Worm (Caenorhabditis elegans) whole organism, late embryonic: ENCODE measurements around the gene Y54G11A.3.

Experiments used
- C38D4.7 ChIP-seq: fragments of 200-800 bp; sonication (Bioruptor generic); optimal IDR thresholded peaks from 2 replicates; lab custom pipeline; 2018; ENCODE audit warnings: mild to moderate bottlenecking, missing genetic modification characterization, moderate library complexity, missing compliant biosample characterization
- F13H6.1 ChIP-seq: sonication (generic microtip); optimal IDR thresholded peaks from 2 replicates; lab custom pipeline; 2016; ENCODE audit warnings: missing genetic modification characterization, missing compliant biosample characterization
- K02D7.2 ChIP-seq: sonication (generic microtip); optimal IDR thresholded peaks from 2 replicates; lab custom pipeline; 2017; ENCODE audit warnings: mild to moderate bottlenecking, missing genetic modification characterization, missing compliant biosample characterization
- ceh-14 ChIP-seq: sonication (generic microtip); optimal IDR thresholded peaks from 2 replicates; lab custom pipeline; 2016; ENCODE audit warnings: missing genotype, missing genetic modification characterization, missing compliant biosample characterization
- ceh-18 ChIP-seq: sonication (generic microtip); optimal IDR thresholded peaks from 2 replicates; lab custom pipeline; 2016; ENCODE audit warnings: missing genetic modification characterization, missing compliant biosample characterization
- ceh-19 ChIP-seq: fragments of 200-800 bp; sonication (Bioruptor generic); optimal IDR thresholded peaks from 2 replicates; lab custom pipeline; 2018; ENCODE audit warnings: mild to moderate bottlenecking, missing genetic modification characterization, missing compliant biosample characterization
- ceh-2 ChIP-seq: sonication (generic microtip); optimal IDR thresholded peaks from 2 replicates; lab custom pipeline; 2016; ENCODE audit warnings: missing genotype, missing genetic modification characterization, missing compliant biosample characterization
- ceh-30 ChIP-seq: fragments of 150-350 bp; optimal IDR thresholded peaks from 2 replicates; lab custom pipeline; 2014; ENCODE audit warnings: missing biosample characterization, missing genetic modification characterization
- ceh-31 ChIP-seq: sonication (generic microtip); optimal IDR thresholded peaks from 2 replicates; lab custom pipeline; 2016; ENCODE audit warnings: missing genetic modification characterization, missing compliant biosample characterization
- ceh-34 ChIP-seq: sonication (generic microtip); optimal IDR thresholded peaks from 2 replicates; lab custom pipeline; 2016; ENCODE audit warnings: mild to moderate bottlenecking, missing genetic modification characterization, missing compliant biosample characterization
- ceh-45 ChIP-seq: fragments of 200-800 bp; sonication (Bioruptor generic); IDR thresholded peaks from 2 replicates; pipeline ENCODE4 v1.3.6; 2022; ENCODE audit warnings: missing genetic modification reagents, missing genetic modification characterization, missing compliant biosample characterization
- ceh-48 ChIP-seq: sonication (generic microtip); optimal IDR thresholded peaks from 2 replicates; lab custom pipeline; 2016; ENCODE audit warnings: missing genetic modification characterization, inconsistent platforms, missing compliant biosample characterization
- che-1 ChIP-seq: sonication (generic microtip); optimal IDR thresholded peaks from 2 replicates; lab custom pipeline; 2016; ENCODE audit warnings: mild to moderate bottlenecking, missing genetic modification characterization, missing compliant biosample characterization
- elt-2 ChIP-seq: sonication (generic microtip); optimal IDR thresholded peaks from 2 replicates; lab custom pipeline; 2016; ENCODE audit warnings: missing genetic modification reagents, missing genetic modification characterization, missing compliant biosample characterization
- elt-4 ChIP-seq: sonication (generic microtip); optimal IDR thresholded peaks from 2 replicates; lab custom pipeline; 2016; ENCODE audit warnings: missing genetic modification characterization, missing compliant biosample characterization
- ets-4 ChIP-seq: sonication (generic microtip); optimal IDR thresholded peaks from 2 replicates; lab custom pipeline; 2016; ENCODE audit warnings: missing genetic modification characterization, missing compliant biosample characterization
- eyg-1 ChIP-seq: sonication (generic microtip); optimal IDR thresholded peaks from 2 replicates; lab custom pipeline; 2016; ENCODE audit warnings: missing genotype, missing genetic modification characterization, missing compliant biosample characterization
- fax-1 ChIP-seq: sonication (generic microtip); optimal IDR thresholded peaks from 2 replicates; lab custom pipeline; 2016; ENCODE audit warnings: missing genotype, missing genetic modification characterization, missing compliant biosample characterization
- fkh-10 ChIP-seq: fragments of 150-350 bp; optimal IDR thresholded peaks from 2 replicates; lab custom pipeline; 2014; ENCODE audit warnings: missing biosample characterization, missing genetic modification reagents, missing genetic modification characterization
- fkh-6 ChIP-seq: sonication (generic microtip); optimal IDR thresholded peaks from 2 replicates; lab custom pipeline; 2016; ENCODE audit warnings: missing genetic modification characterization, missing compliant biosample characterization
- hlh-15 ChIP-seq: sonication (generic microtip); optimal IDR thresholded peaks from 2 replicates; lab custom pipeline; 2016; ENCODE audit warnings: missing genetic modification characterization, missing compliant biosample characterization
- hlh-30 ChIP-seq: sonication (generic microtip); optimal IDR thresholded peaks from 2 replicates; lab custom pipeline; 2017; ENCODE audit warnings: antibody characterized with exemption, missing genetic modification characterization, missing compliant biosample characterization; ENCODE audit not compliant: insufficient read depth
- hlh-6 ChIP-seq: sonication (generic microtip); optimal IDR thresholded peaks from 2 replicates; lab custom pipeline; 2016; ENCODE audit warnings: missing genotype, missing genetic modification characterization, missing compliant biosample characterization
- lin-11 ChIP-seq: fragments of 200-800 bp; sonication (Bioruptor generic); optimal IDR thresholded peaks from 2 replicates; lab custom pipeline; 2018; ENCODE audit warnings: mild to moderate bottlenecking, missing genetic modification characterization, missing compliant biosample characterization
- madf-2 ChIP-seq: sonication (generic microtip); optimal IDR thresholded peaks from 2 replicates; lab custom pipeline; 2017; ENCODE audit warnings: missing genetic modification characterization, missing compliant biosample characterization
- nfya-1 ChIP-seq: sonication (generic microtip); optimal IDR thresholded peaks from 2 replicates; lab custom pipeline; 2017; ENCODE audit warnings: missing genetic modification characterization, mild to moderate bottlenecking, missing compliant biosample characterization, antibody characterized with exemption, moderate library complexity
- nhr-11 ChIP-seq: fragments of 150-350 bp; optimal IDR thresholded peaks from 2 replicates; lab custom pipeline; 2014; ENCODE audit warnings: missing biosample characterization, missing genetic modification characterization
- nhr-232 ChIP-seq: sonication (generic microtip); optimal IDR thresholded peaks from 2 replicates; lab custom pipeline; 2016; ENCODE audit warnings: missing genetic modification characterization, missing compliant biosample characterization
- npax-4 ChIP-seq: sonication (generic microtip); optimal IDR thresholded peaks from 2 replicates; lab custom pipeline; 2016; ENCODE audit warnings: missing genetic modification characterization, missing compliant biosample characterization
- odd-2 ChIP-seq: sonication (generic microtip); optimal IDR thresholded peaks from 2 replicates; lab custom pipeline; 2017; ENCODE audit warnings: antibody characterized with exemption, mild to moderate bottlenecking, missing genetic modification characterization, missing compliant biosample characterization
- pat-9 ChIP-seq: fragments of 200-800 bp; sonication (Bioruptor generic); optimal IDR thresholded peaks from 2 replicates; lab custom pipeline; 2018; ENCODE audit warnings: mild to moderate bottlenecking, missing genetic modification characterization, moderate library complexity, missing compliant biosample characterization
- pax-1 ChIP-seq: fragments of 150-350 bp; optimal IDR thresholded peaks from 2 replicates; lab custom pipeline; 2014; ENCODE audit warnings: missing biosample characterization, missing genetic modification characterization
- pha-2 ChIP-seq: sonication (generic microtip); optimal IDR thresholded peaks from 2 replicates; lab custom pipeline; 2017; ENCODE audit warnings: mild to moderate bottlenecking, missing genetic modification characterization, missing compliant biosample characterization
- pqm-1 ChIP-seq: sonication (generic microtip); optimal IDR thresholded peaks from 2 replicates; lab custom pipeline; 2016; ENCODE audit warnings: missing genetic modification characterization, missing compliant biosample characterization
- ref-2 ChIP-seq: sonication (generic microtip); optimal IDR thresholded peaks from 2 replicates; lab custom pipeline; 2016; ENCODE audit warnings: missing genetic modification characterization, missing compliant biosample characterization
- rnt-1 ChIP-seq: sonication (generic microtip); optimal IDR thresholded peaks from 2 replicates; lab custom pipeline; 2016; ENCODE audit warnings: missing genetic modification characterization, missing compliant biosample characterization
- sdc-2 ChIP-seq: sonication (generic microtip); optimal IDR thresholded peaks from 2 replicates; lab custom pipeline; 2016; ENCODE audit warnings: missing genotype, missing genetic modification characterization, missing compliant biosample characterization
- sox-2 ChIP-seq: fragments of 200-800 bp; sonication (Bioruptor generic); IDR thresholded peaks from 2 replicates; pipeline ENCODE4 v1.3.6; 2022; ENCODE audit warnings: missing genetic modification reagents, missing genetic modification characterization, missing compliant biosample characterization
- sox-4 ChIP-seq: sonication (generic microtip); optimal IDR thresholded peaks from 2 replicates; lab custom pipeline; 2017; ENCODE audit warnings: mild to moderate bottlenecking, missing genetic modification characterization, inconsistent platforms, missing compliant biosample characterization
- syd-9 ChIP-seq: sonication (generic microtip); optimal IDR thresholded peaks from 2 replicates; lab custom pipeline; 2016; ENCODE audit warnings: mild to moderate bottlenecking, missing genetic modification characterization, moderate library complexity, missing compliant biosample characterization
- tbx-2 ChIP-seq: sonication (generic microtip); optimal IDR thresholded peaks from 2 replicates; lab custom pipeline; 2016; ENCODE audit warnings: missing genetic modification characterization, missing compliant biosample characterization
- tbx-7 ChIP-seq: sonication (generic microtip); optimal IDR thresholded peaks from 2 replicates; lab custom pipeline; 2016; ENCODE audit warnings: missing genotype, missing genetic modification characterization, missing compliant biosample characterization
- ttx-3 ChIP-seq: sonication (generic microtip); optimal IDR thresholded peaks from 2 replicates; lab custom pipeline; 2016; ENCODE audit warnings: missing genetic modification reagents, missing genetic modification characterization, missing compliant biosample characterization
- unc-3 ChIP-seq, 2 experiments: fragments of 200-800 bp in 1 of 2; sonication (Bioruptor generic) in 1 of 2; sonication (generic microtip) in 1 of 2; conservative IDR thresholded peaks in 1 of 2; optimal IDR thresholded peaks in 1 of 2; 2 replicates each; pipeline versions ENCODE4 v1.3.6 to Lab custom; 2016 to 2022; ENCODE audit warnings: missing compliant biosample characterization in 2 of 2, missing genetic modification characterization in 2 of 2, missing genetic modification reagents in 1 of 2
- unc-42 ChIP-seq: sonication (generic microtip); optimal IDR thresholded peaks from 2 replicates; lab custom pipeline; 2016; ENCODE audit warnings: missing genotype, missing genetic modification characterization, missing compliant biosample characterization
- unc-55 ChIP-seq: sonication (generic microtip); optimal IDR thresholded peaks from 2 replicates; lab custom pipeline; 2017; ENCODE audit warnings: missing biosample characterization, missing genetic modification reagents, missing genetic modification characterization
- unc-86 ChIP-seq: sonication (generic microtip); optimal IDR thresholded peaks from 2 replicates; lab custom pipeline; 2016; ENCODE audit warnings: missing genetic modification characterization, missing compliant biosample characterization

The Y54G11A.3 gene

DNA sequence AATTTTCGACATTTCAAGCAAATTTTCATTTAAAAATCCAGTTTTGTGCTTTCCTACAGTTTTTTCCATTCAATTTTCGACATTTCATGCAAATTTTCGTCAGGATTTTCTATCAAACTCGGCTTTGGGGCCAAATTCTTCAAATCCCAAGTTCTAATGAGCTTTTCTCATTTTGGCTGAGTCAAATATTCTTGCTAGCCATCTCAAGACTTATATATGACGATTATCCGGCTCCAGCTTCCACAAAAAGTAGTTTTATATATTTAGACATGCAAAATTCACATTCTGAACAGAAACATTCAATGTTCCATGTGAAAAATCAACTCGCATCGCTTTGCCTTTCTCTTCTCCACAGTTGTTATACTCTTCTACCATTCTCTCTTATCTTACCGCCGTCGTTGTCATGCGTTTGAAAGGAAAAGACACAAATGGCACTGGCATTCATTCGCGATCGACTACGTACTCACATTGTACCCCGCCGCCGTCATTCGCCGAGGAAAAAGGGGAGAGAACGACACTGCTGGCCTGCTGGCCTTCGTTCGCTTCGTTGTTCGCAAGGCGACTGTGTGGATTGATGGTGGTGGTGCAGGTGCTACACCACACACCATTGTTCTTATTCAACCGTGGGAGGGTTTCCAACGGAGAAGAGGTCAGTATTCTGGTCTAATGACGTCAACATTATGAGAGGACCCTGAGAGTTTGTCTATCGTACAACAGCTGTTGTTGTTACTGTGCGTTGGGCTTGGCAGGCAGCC is 28.5 kb upstream of the Y54G11A.3 start:
- TF ChIP-seq pha-2 (no peak), hlh-6 (tag; lab: Kevin White, UChicago) (peak; percentile 63), nhr-11 (tag; lab: Kevin White, UChicago) (no peak), ceh-45 (GFP tag; lab: Robert Waterston, UW) (0 out of 2 replicates have a peak, but pooled peaks have one; percentile 27), ceh-2 (tag; lab: Kevin White, UChicago) (peak; percentile 16), unc-3 (GFP tag; conservative IDR thresholded peaks at IDR 0.05; lab: Robert Waterston, UW) (no peak), unc-3 (tag; optimal IDR thresholded peaks at IDR 0.05; lab: Kevin White, UChicago) (no peak), sdc-2 (tag; lab: Kevin White, UChicago) (peak; percentile 5), unc-42 (tag; lab: Kevin White, UChicago) (no peak), unc-86 (tag; lab: Kevin White, UChicago) (no peak), eyg-1 (tag; lab: Kevin White, UChicago) (no peak), ceh-14 (tag; lab: Kevin White, UChicago) (no peak), tbx-7 (tag; lab: Kevin White, UChicago) (no peak), nhr-232 (tag; lab: Kevin White, UChicago) (peak; percentile 19), ceh-48 (no peak), npax-4 (tag; lab: Kevin White, UChicago) (no peak), F13H6.1 (tag; lab: Kevin White, UChicago) (no peak), K02D7.2 (tag; lab: Kevin White, UChicago) (no peak), syd-9 (no peak), fax-1 (tag; lab: Kevin White, UChicago) (no peak), hlh-30 (peak; percentile 46), ceh-31 (tag; lab: Kevin White, UChicago) (peak; percentile 36), sox-4 (tag; lab: Kevin White, UChicago) (no peak), fkh-10 (GFP tag; lab: Kevin White, UChicago) (no peak), pat-9 (tag; lab: Kevin White, UChicago) (no peak), tbx-2 (tag; lab: Kevin White, UChicago) (peak; percentile 62), ttx-3 (no peak), pax-1 (no peak), unc-55 (GFP tag; lab: Kevin White, UChicago) (peak; percentile 6), lin-11 (tag; lab: Kevin White, UChicago) (no peak), sox-2 (GFP tag; lab: Robert Waterston, UW) (peak; percentile 74), ceh-34 (tag; lab: Kevin White, UChicago) (peak; percentile 2), fkh-6 (no peak), che-1 (no peak), odd-2 (tag; lab: Kevin White, UChicago) (no peak), C38D4.7 (GFP tag; lab: Kevin White, UChicago) (no peak), nfya-1 (tag; lab: Kevin White, UChicago) (peak; percentile 44), rnt-1 (tag; lab: Kevin White, UChicago) (peak; percentile 10), elt-2 (tag; lab: Kevin White, UChicago) (peak; percentile 35), ceh-19 (peak; percentile 44), pqm-1 (tag; lab: Kevin White, UChicago) (no peak), ref-2 (tag; lab: Kevin White, UChicago) (peak; percentile 86), hlh-15 (tag; lab: Kevin White, UChicago) (no peak), ets-4 (no peak), ceh-30 (tag; lab: Kevin White, UChicago) (no peak), elt-4 (tag; lab: Kevin White, UChicago) (no peak), ceh-18 (tag; lab: Kevin White, UChicago) (no peak), madf-2 (peak; percentile 91)
